Worm (Caenorhabditis elegans) whole organism, mixed stage, embryonic: ENCODE measurements around the gene C45E5.1.

ENCODE experiments used
- M03D4.4 ChIP-seq: sonication (generic microtip); optimal IDR thresholded peaks from 2 replicates; lab custom pipeline; 2017; ENCODE audit warnings: mild to moderate bottlenecking, missing genetic modification characterization, missing compliant biosample characterization
- ceh-39 ChIP-seq: fragments of 150-350 bp; optimal IDR thresholded peaks from 2 replicates; lab custom pipeline; 2014; ENCODE audit warnings: missing biosample characterization, missing genetic modification characterization
- ceh-43 ChIP-seq: fragments of 200-800 bp; sonication (Bioruptor generic); optimal IDR thresholded peaks from 2 replicates; lab custom pipeline; 2018; ENCODE audit warnings: mild to moderate bottlenecking, missing genetic modification characterization, moderate library complexity, missing compliant biosample characterization
- ceh-83 ChIP-seq: fragments of 200-800 bp; sonication (Bioruptor generic); optimal IDR thresholded peaks from 2 replicates; lab custom pipeline; 2018; ENCODE audit warnings: mild to moderate bottlenecking, missing genetic modification characterization, missing compliant biosample characterization
- ces-1 ChIP-seq: fragments of 150-350 bp; optimal IDR thresholded peaks from 2 replicates; lab custom pipeline; 2014; ENCODE audit warnings: missing biosample characterization, missing genetic modification reagents, missing genetic modification characterization
- lin-13 ChIP-seq: fragments of 150-350 bp; optimal IDR thresholded peaks from 2 replicates; lab custom pipeline; 2014; ENCODE audit warnings: missing biosample characterization, missing genetic modification characterization
- lin-32 ChIP-seq: fragments of 200-800 bp; sonication (Bioruptor generic); optimal IDR thresholded peaks from 2 replicates; lab custom pipeline; 2018; ENCODE audit warnings: mild to moderate bottlenecking, missing genetic modification characterization, missing compliant biosample characterization
- mab-5 ChIP-seq: fragments of 150-350 bp; optimal IDR thresholded peaks from 2 replicates; lab custom pipeline; 2014; ENCODE audit warnings: missing biosample characterization, missing genetic modification characterization
- nhr-12 ChIP-seq: fragments of 150-350 bp; optimal IDR thresholded peaks from 2 replicates; lab custom pipeline; 2014; ENCODE audit warnings: missing biosample characterization, missing genetic modification characterization
- snpc-4 ChIP-seq: fragments of 150-350 bp; optimal IDR thresholded peaks from 2 replicates; lab custom pipeline; 2014; ENCODE audit warnings: missing biosample characterization, missing genetic modification characterization
- tbx-8 ChIP-seq: fragments of 200-800 bp; sonication (Bioruptor generic); optimal IDR thresholded peaks from 2 replicates; lab custom pipeline; 2018; ENCODE audit warnings: mild to moderate bottlenecking, missing genetic modification characterization, moderate library complexity, missing compliant biosample characterization
- unc-39 ChIP-seq: fragments of 150-350 bp; optimal IDR thresholded peaks from 2 replicates; lab custom pipeline; 2014; ENCODE audit warnings: missing biosample characterization, missing genetic modification characterization
- unc-62 ChIP-seq: fragments of 150-350 bp; optimal IDR thresholded peaks from 2 replicates; lab custom pipeline; 2014; ENCODE audit warnings: missing biosample characterization, missing genetic modification reagents, missing genetic modification characterization
- ztf-11 ChIP-seq: fragments of 150-350 bp; optimal IDR thresholded peaks from 2 replicates; lab custom pipeline; 2014; ENCODE audit warnings: missing biosample characterization, missing genetic modification characterization

DNA sequence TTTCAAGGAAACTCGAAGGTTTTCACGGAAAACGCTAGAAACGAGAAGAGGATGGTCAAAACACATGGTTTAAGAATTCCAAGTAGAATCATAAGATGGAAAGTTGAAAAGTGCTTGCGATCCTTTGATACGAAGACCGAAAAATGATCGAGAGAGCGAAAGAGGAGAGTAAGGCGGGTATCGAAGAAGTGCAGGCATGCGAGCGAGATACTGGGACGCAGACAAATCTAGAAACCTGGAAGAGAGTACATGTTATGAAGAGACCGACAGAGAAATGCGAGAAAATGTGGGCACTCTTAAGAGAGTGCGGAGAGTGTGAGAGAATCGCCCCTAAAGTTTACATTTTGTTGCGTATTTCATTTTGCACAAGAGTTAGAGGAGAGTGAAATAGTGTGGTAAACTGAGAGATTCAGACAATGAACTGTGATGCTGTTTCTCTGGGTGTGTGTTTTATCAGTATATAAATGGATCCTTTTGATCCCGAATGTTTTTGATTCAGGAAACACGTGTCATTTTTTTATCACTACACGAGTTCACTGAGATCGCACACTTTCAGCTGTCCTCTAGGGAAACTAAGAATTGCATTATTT lies 9.8 kb downstream of the C45E5.1 start:
- TF ChIP-seq tbx-8 (GFP tag; lab: Kevin White, UChicago) (no peak), ztf-11 (no peak), lin-13 (tag; lab: Kevin White, UChicago) (peak; percentile 37), unc-62 (peak; percentile 59), snpc-4 (tag; lab: Kevin White, UChicago) (no peak), unc-39 (tag; lab: Kevin White, UChicago) (no peak), ces-1 (GFP tag; lab: Kevin White, UChicago) (peak; percentile 36), ceh-39 (tag; lab: Kevin White, UChicago) (no peak), M03D4.4 (tag; lab: Kevin White, UChicago) (no peak), nhr-12 (no peak), lin-32 (GFP tag; lab: Kevin White, UChicago) (no peak), ceh-83 (GFP tag; lab: Kevin White, UChicago) (no peak), ceh-43 (no peak), mab-5 (no peak)
